Fruit fly (Drosophila melanogaster): ENCODE data around the gene ATPsynE.

The ATPsynE gene

DNA sequence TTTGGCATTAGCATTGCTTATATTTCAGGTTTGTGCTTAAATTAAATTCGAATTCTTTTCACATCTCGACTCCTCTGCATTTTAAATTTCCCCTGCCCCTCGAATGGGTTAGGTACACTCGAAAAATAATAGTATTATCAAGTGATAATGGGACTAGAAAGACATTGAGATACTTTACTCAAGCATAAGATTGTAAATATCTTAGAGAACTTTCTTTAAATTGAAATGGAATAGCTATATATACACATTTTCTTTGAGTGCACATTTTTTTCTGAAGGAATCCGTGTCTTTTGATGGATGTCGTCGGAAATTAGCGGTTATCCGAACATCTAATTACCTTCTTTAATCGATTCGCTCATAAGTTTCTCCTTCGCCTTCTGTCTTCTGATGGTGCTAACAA, 15.7 kb upstream of the ATPsynE start (continued):
- TF ChIP-seq CG32772 (GFP tag; IDR thresholded peaks at IDR 0.05) = no peak
- TF ChIP-seq tin (GFP tag; optimal IDR thresholded peaks at IDR 0.05) = no peak
- TF ChIP-seq ase (GFP tag; IDR thresholded peaks at IDR 0.05) = no peak
- TF ChIP-seq HmgZ (tag; optimal IDR thresholded peaks at IDR 0.05) = no peak
- TF ChIP-seq sim (GFP tag; IDR thresholded peaks at IDR 0.05) = no peak
- TF ChIP-seq ttk (GFP tag; IDR thresholded peaks at IDR 0.05) = no peak
- TF ChIP-seq dpn (GFP tag; optimal IDR thresholded peaks at IDR 0.05) = peak in 1 of 2 experiments; percentile 27
- no peak for TF ChIP-seq Six4 (GFP tag; optimal IDR thresholded peaks at IDR 0.05)
- no peak for TF ChIP-seq dimm (GFP tag; IDR thresholded peaks at IDR 0.05)
- TF ChIP-seq CG1647 (GFP tag; optimal IDR thresholded peaks at IDR 0.05) = no peak
- TF ChIP-seq HLH54F (GFP tag; optimal IDR thresholded peaks at IDR 0.05) = no peak
- no peak for TF ChIP-seq Sox100B (GFP tag; optimal IDR thresholded peaks at IDR 0.05)
- TF ChIP-seq HLHmδ (GFP tag; optimal IDR thresholded peaks at IDR 0.05) = no peak
- no peak for TF ChIP-seq ATbp (GFP tag; optimal IDR thresholded peaks at IDR 0.05)
- TF ChIP-seq sens-2 (GFP tag; IDR thresholded peaks at IDR 0.05) = no peak
- TF ChIP-seq Fer1 (GFP tag; optimal IDR thresholded peaks at IDR 0.05) = no peak
- TF ChIP-seq Blimp-1 (GFP tag; optimal IDR thresholded peaks at IDR 0.05) = peak; percentile 40
- no peak for TF ChIP-seq slp2 (GFP tag; optimal IDR thresholded peaks at IDR 0.05)
- peak; percentile 30 for TF ChIP-seq gro (GFP tag; optimal IDR thresholded peaks at IDR 0.05)
- TF ChIP-seq Hr78 (GFP tag; optimal IDR thresholded peaks at IDR 0.05) = no peak
- no peak for TF ChIP-seq CG12155 (GFP tag; optimal IDR thresholded peaks at IDR 0.05)
- TF ChIP-seq CG12769 (tag; optimal IDR thresholded peaks at IDR 0.05) = no peak
- peak in 1 of 3 experiments; percentile 12 for TF ChIP-seq lola (GFP tag; optimal IDR thresholded peaks at IDR 0.05)
- TF ChIP-seq CG11093 (GFP tag; IDR thresholded peaks at IDR 0.05) = no peak
- peak; percentile 40; the same call in 1 of the 2 replicates for TF ChIP-seq ranshi (GFP tag; IDR thresholded peaks at IDR 0.05)
- no peak for TF ChIP-seq CG4282 (GFP tag; optimal IDR thresholded peaks at IDR 0.05)
- no peak for TF ChIP-seq CG14667 (GFP tag; IDR thresholded peaks at IDR 0.05)
- no peak for TF ChIP-seq zf30C (GFP tag; optimal IDR thresholded peaks at IDR 0.05)
- TF ChIP-seq Atf6 (GFP tag; IDR thresholded peaks at IDR 0.05) = no peak
- no peak for TF ChIP-seq CG12104 (GFP tag; optimal IDR thresholded peaks at IDR 0.05)
- no peak for TF ChIP-seq exex (tag; optimal IDR thresholded peaks at IDR 0.05)
- no peak for TF ChIP-seq CG11456 (GFP tag; IDR thresholded peaks at IDR 0.05)
- no peak for TF ChIP-seq hb (GFP tag; IDR thresholded peaks at IDR 0.05; ENCODE audit: partially characterized antibody)
- TF ChIP-seq stwl (tag; optimal IDR thresholded peaks at IDR 0.05) = no peak
- TF ChIP-seq Drgx (GFP tag; IDR thresholded peaks at IDR 0.05) = no peak
- TF ChIP-seq CG11695 (GFP tag; IDR thresholded peaks at IDR 0.05) = peak; percentile 61; the same call in 1 of the 3 replicates
- no peak for TF ChIP-seq CG12659 (GFP tag; optimal IDR thresholded peaks at IDR 0.05)
- no peak for TF ChIP-seq chinmo (GFP tag; IDR thresholded peaks at IDR 0.05; ENCODE audit: partially characterized antibody)
- 0 out of 2 replicates have a peak, but pooled peaks have one; percentile 23 for TF ChIP-seq CG14441 (GFP tag; IDR thresholded peaks at IDR 0.05)
- no peak for TF ChIP-seq vnd (GFP tag; IDR thresholded peaks at IDR 0.05; ENCODE audit: partially characterized antibody)
- TF ChIP-seq btn (GFP tag; optimal IDR thresholded peaks at IDR 0.05) = no peak
- no peak for TF ChIP-seq CG6175 (GFP tag; IDR thresholded peaks at IDR 0.05)
- peak; percentile 16 for TF ChIP-seq en (GFP tag; optimal IDR thresholded peaks at IDR 0.05)
- TF ChIP-seq CG7372 (GFP tag; IDR thresholded peaks at IDR 0.05) = 0 out of 2 replicates have a peak, but pooled peaks have one; percentile 13
- TF ChIP-seq Med (GFP tag) = peak; percentile 48
- TF ChIP-seq ftz-f1 (GFP tag; optimal IDR thresholded peaks at IDR 0.05) = no peak
- TF ChIP-seq zfh1 (GFP tag; IDR thresholded peaks at IDR 0.05) = no peak
- TF ChIP-seq CoRest (tag; optimal IDR thresholded peaks at IDR 0.05) = no peak
- TF ChIP-seq dati (GFP tag; IDR thresholded peaks at IDR 0.05) = no peak
- no peak for TF ChIP-seq CG11723 (GFP tag; optimal IDR thresholded peaks at IDR 0.05)
- no peak for TF ChIP-seq CHES-1-like (GFP tag; optimal IDR thresholded peaks at IDR 0.05)
